Fruit fly (Drosophila melanogaster) Kc167 (cell line): ENCODE results near the gene AsnS.
A peak's percentile ranks its signal among the peaks of the same experiment; 100 is the strongest.

Source experiments
- Myc ChIP-seq: fragments of >200 bp; optimal IDR thresholded peaks from 2 replicates; lab custom pipeline; 2017; ENCODE audit warnings: missing external identifiers
- Sin3A ChIP-seq: fragments of >200 bp; optimal IDR thresholded peaks from 2 replicates; lab custom pipeline; 2018; ENCODE audit warnings: missing external identifiers
- h ChIP-seq: fragments of >200 bp; optimal IDR thresholded peaks from 3 replicates; lab custom pipeline; 2018; ENCODE audit warnings: missing external identifiers
- insv ChIP-seq: fragments of >200 bp; optimal IDR thresholded peaks from 3 replicates; lab custom pipeline; 2018; ENCODE audit warnings: missing external identifiers
- psq ChIP-seq: fragments of >200 bp; optimal IDR thresholded peaks from 2 replicates; lab custom pipeline; 2017; ENCODE audit warnings: missing external identifiers
- ttk ChIP-seq: sonication (Bioruptor generic); optimal IDR thresholded peaks from 2 replicates; lab custom pipeline; 2017; ENCODE audit warnings: missing external identifiers

AsnS gene

dm6 chr3L:21176276-21176934 is 3.5 kb downstream of the AsnS start:
- TF ChIP-seq h (lab: Kevin White, UChicago) (no peak), Sin3A (lab: Kevin White, UChicago) (no peak), ttk (no peak), psq (no peak), Myc (lab: Kevin White, UChicago) (no peak), insv (lab: Kevin White, UChicago) (no peak)

- TF ChIP-seq Sin3A (lab: Kevin White, UChicago) (no peak), Myc (lab: Kevin White, UChicago) (no peak), insv (lab: Kevin White, UChicago) (no peak), ttk (no peak), h (lab: Kevin White, UChicago) (no peak), psq (no peak)
Observed at dm6 chr3L:21176935-21177581, 4.1 kb downstream of the AsnS start.

dm6 chr3L:21185622-21186021 is 12.7 kb downstream of the AsnS start:
- TF ChIP-seq psq (no peak), Myc (lab: Kevin White, UChicago) (no peak), h (lab: Kevin White, UChicago) (no peak), Sin3A (lab: Kevin White, UChicago) (no peak), insv (lab: Kevin White, UChicago) (no peak), ttk (no peak)

- no peak for TF ChIP-seq Myc (lab: Kevin White, UChicago)
- TF ChIP-seq insv (lab: Kevin White, UChicago): no peak
Observed at dm6 chr3L:21186487-21186886, 13.6 kb downstream of the AsnS start.

- TF ChIP-seq insv (lab: Kevin White, UChicago) (no peak), Sin3A (lab: Kevin White, UChicago) (no peak), ttk (no peak), psq (no peak), Myc (lab: Kevin White, UChicago) (no peak), h (lab: Kevin White, UChicago) (no peak)
Observed at dm6 chr3L:21192024-21192423, 19.1 kb downstream of the AsnS start.

dm6 chr3L:21193170-21193569 is 20.3 kb downstream of the AsnS start, which contains the start of gene CG42337:
Gene CG42337, minus strand, starts transcription at chr3L:21193363.
- no peak for TF ChIP-seq psq
- no peak for TF ChIP-seq ttk
- TF ChIP-seq insv (lab: Kevin White, UChicago): no peak
- no peak for TF ChIP-seq Myc (lab: Kevin White, UChicago)
- TF ChIP-seq h (lab: Kevin White, UChicago): no peak

- TF ChIP-seq ttk (no peak), Myc (lab: Kevin White, UChicago) (no peak), h (lab: Kevin White, UChicago) (no peak), insv (lab: Kevin White, UChicago) (no peak), Sin3A (lab: Kevin White, UChicago) (no peak)
Observed at dm6 chr3L:21194392-21194925, 21.5 kb downstream of the AsnS start.

- TF ChIP-seq psq: no peak
- TF ChIP-seq ttk: no peak
- no peak for TF ChIP-seq h (lab: Kevin White, UChicago)
- TF ChIP-seq Myc (lab: Kevin White, UChicago): no peak
- TF ChIP-seq insv (lab: Kevin White, UChicago): no peak
- TF ChIP-seq Sin3A (lab: Kevin White, UChicago): no peak
Observed at dm6 chr3L:21196563-21196962, 23.6 kb downstream of the AsnS start, which contains the start of the genes Targ3 and park. Gene Targ3, plus strand, starts transcription at chr3L:21196831. Gene park, minus strand, starts transcription at chr3L:21196853.

- no peak for TF ChIP-seq ttk
- TF ChIP-seq psq: no peak
- TF ChIP-seq Myc (lab: Kevin White, UChicago): no peak
- TF ChIP-seq insv (lab: Kevin White, UChicago): no peak
- TF ChIP-seq h (lab: Kevin White, UChicago): no peak
- TF ChIP-seq Sin3A (lab: Kevin White, UChicago): no peak
Observed at dm6 chr3L:21200587-21200986, 27.7 kb downstream of the AsnS start.

- TF ChIP-seq Myc (lab: Kevin White, UChicago) (no peak), Sin3A (lab: Kevin White, UChicago) (no peak), insv (lab: Kevin White, UChicago) (no peak), psq (no peak), h (lab: Kevin White, UChicago) (no peak), ttk (no peak)
Observed at dm6 chr3L:21201246-21201896, 28.5 kb downstream of the AsnS start.

dm6 chr3L:21202029-21202776 is 29.3 kb downstream of the AsnS start:
- no peak for TF ChIP-seq psq
- TF ChIP-seq insv (lab: Kevin White, UChicago): peak; percentile 97
